Fruit fly (Drosophila melanogaster) whole organism, embryonic: ENCODE measurements around the gene betaTub65B.

ENCODE experiments used
- Abd-B ChIP-seq: fragments of 200-800 bp; sonication (Bioruptor generic); optimal IDR thresholded peaks from 2 replicates; lab custom pipeline; 2018; ENCODE audit warnings: missing biosample characterization, mild to moderate bottlenecking, missing genetic modification characterization, moderate library complexity
- CG10321 ChIP-seq: fragments of 200-800 bp; sonication (Bioruptor generic); IDR thresholded peaks from 2 replicates; pipeline ENCODE4 v1.3.6; 2022; ENCODE audit warnings: missing biosample characterization, missing genetic modification characterization
- CG12942 ChIP-seq: fragments of 200-800 bp; sonication (Bioruptor generic); optimal IDR thresholded peaks from 3 replicates; lab custom pipeline; 2016; ENCODE audit warnings: missing biosample characterization, missing genetic modification characterization
- CG13424 ChIP-seq: fragments of 200-800 bp; sonication (Bioruptor generic); optimal IDR thresholded peaks from 2 replicates; lab custom pipeline; 2019; ENCODE audit warnings: missing biosample characterization, mild to moderate bottlenecking, missing genetic modification characterization, moderate library complexity
- CG14667 ChIP-seq: fragments of 200-800 bp; sonication (Bioruptor generic); IDR thresholded peaks from 2 replicates; pipeline ENCODE4 v1.3.6; 2022; ENCODE audit warnings: missing biosample characterization, missing genetic modification characterization
- CG14965 ChIP-seq: fragments of 200-800 bp; sonication (Bioruptor generic); optimal IDR thresholded peaks from 2 replicates; lab custom pipeline; 2016; ENCODE audit warnings: missing biosample characterization, missing genetic modification characterization, borderline replicate concordance
- CG15479 ChIP-seq: fragments of 200-800 bp; sonication (Bioruptor generic); optimal IDR thresholded peaks from 3 replicates; lab custom pipeline; 2019; ENCODE audit warnings: missing biosample characterization, mild to moderate bottlenecking, missing genetic modification characterization, moderate library complexity
- CG15601 ChIP-seq: fragments of 200-800 bp; sonication (Bioruptor generic); optimal IDR thresholded peaks from 3 replicates; lab custom pipeline; 2019; ENCODE audit warnings: missing biosample characterization, mild to moderate bottlenecking, missing genetic modification characterization, moderate library complexity
- CG1792 ChIP-seq: fragments of 200-800 bp; sonication (Bioruptor generic); optimal IDR thresholded peaks from 2 replicates; lab custom pipeline; 2016; ENCODE audit warnings: missing biosample characterization, missing genetic modification characterization
- CG2678 ChIP-seq: fragments of 200-800 bp; sonication (Bioruptor generic); optimal IDR thresholded peaks from 3 replicates; lab custom pipeline; 2019; ENCODE audit warnings: missing biosample characterization, mild to moderate bottlenecking, missing genetic modification characterization, moderate library complexity
- CG2875 ChIP-seq: fragments of 200-800 bp; sonication (Bioruptor generic); optimal IDR thresholded peaks from 2 replicates; lab custom pipeline; 2017; ENCODE audit warnings: missing biosample characterization, mild to moderate bottlenecking, missing genetic modification characterization, missing genetic modification reagents
- CG32767 ChIP-seq: fragments of 200-800 bp; sonication (Bioruptor generic); IDR thresholded peaks from 2 replicates; pipeline ENCODE4 v1.3.6; 2022; ENCODE audit warnings: missing biosample characterization, missing genetic modification characterization
- CG6765 ChIP-seq: fragments of 200-800 bp; sonication (Bioruptor generic); optimal IDR thresholded peaks from 3 replicates; lab custom pipeline; 2017; ENCODE audit warnings: missing biosample characterization, mild to moderate bottlenecking, missing genetic modification characterization
- CG7556 ChIP-seq: fragments of 200-800 bp; sonication (Bioruptor generic); optimal IDR thresholded peaks from 2 replicates; lab custom pipeline; 2017; ENCODE audit warnings: missing biosample characterization, mild to moderate bottlenecking, missing genetic modification characterization
- CG7839 ChIP-seq: fragments of 200-800 bp; sonication (Bioruptor generic); optimal IDR thresholded peaks from 3 replicates; lab custom pipeline; 2018; ENCODE audit warnings: missing biosample characterization, mild to moderate bottlenecking, missing genetic modification characterization, moderate library complexity
- CHES-1-like ChIP-seq: fragments of 200-800 bp; sonication (Bioruptor generic); optimal IDR thresholded peaks from 2 replicates; lab custom pipeline; 2016; ENCODE audit warnings: missing biosample characterization, missing genetic modification characterization
- Dip3 ChIP-seq: fragments of 200-800 bp; sonication (Bioruptor generic); optimal IDR thresholded peaks from 3 replicates; lab custom pipeline; 2016; ENCODE audit warnings: missing biosample characterization, missing genetic modification characterization
- Dp ChIP-seq: fragments of 200-800 bp; sonication (Bioruptor generic); optimal IDR thresholded peaks from 2 replicates; lab custom pipeline; 2018; ENCODE audit warnings: missing biosample characterization, mild to moderate bottlenecking, missing genetic modification characterization, moderate library complexity
- Ets65A ChIP-seq: fragments of 200-800 bp; sonication (Bioruptor generic); peaks from one replicate; lab custom pipeline; 2016; ENCODE audit warnings: missing biosample characterization, missing genetic modification characterization
- Hr51 ChIP-seq, 2 experiments: fragments of 200-800 bp; sonication (Bioruptor generic); optimal IDR thresholded peaks; 2 replicates in 1 of 2; 3 replicates in 1 of 2; lab custom pipeline; 2016 to 2018; ENCODE audit warnings: missing biosample characterization in 2 of 2, missing genetic modification characterization in 2 of 2, mild to moderate bottlenecking in 1 of 2, moderate library complexity in 1 of 2
- Hsf ChIP-seq: fragments of 200-800 bp; sonication (Bioruptor generic); optimal IDR thresholded peaks from 3 replicates; lab custom pipeline; 2016; ENCODE audit warnings: missing biosample characterization, missing genetic modification characterization
- NC2α ChIP-seq: fragments of 200-800 bp; sonication (Bioruptor generic); optimal IDR thresholded peaks from 2 replicates; lab custom pipeline; 2016; ENCODE audit warnings: missing biosample characterization, missing genetic modification characterization
- Neu2 ChIP-seq: fragments of 200-800 bp; sonication (Bioruptor generic); optimal IDR thresholded peaks from 3 replicates; lab custom pipeline; 2016; ENCODE audit warnings: missing biosample characterization, missing genetic modification characterization, borderline replicate concordance
- Opbp ChIP-seq: fragments of 200-800 bp; sonication (Bioruptor generic); IDR thresholded peaks from 3 replicates; pipeline ENCODE4 v1.3.6; 2022; ENCODE audit warnings: missing biosample characterization, missing genetic modification characterization; ENCODE audit not compliant: partially characterized antibody
- Sin3A ChIP-seq: fragments of >200 bp; optimal IDR thresholded peaks from 2 replicates; lab custom pipeline; 2018
- Sox100B ChIP-seq: fragments of 200-800 bp; sonication (Bioruptor generic); optimal IDR thresholded peaks from 3 replicates; lab custom pipeline; 2018; ENCODE audit warnings: missing biosample characterization, mild to moderate bottlenecking, missing genetic modification characterization
- Stat92E ChIP-seq, 3 experiments: fragments of >200 bp in 2 of 3; fragments of 200-800 bp in 1 of 3; sonication (Bioruptor generic) in 1 of 3; optimal IDR thresholded peaks; 2 replicates each; lab custom pipeline; 2017 to 2019; ENCODE audit warnings: missing biosample characterization in 3 of 3, missing genetic modification characterization in 3 of 3, mild to moderate bottlenecking in 1 of 3, moderate library complexity in 1 of 3
- abd-A ChIP-seq: fragments of 200-800 bp; sonication (Bioruptor generic); optimal IDR thresholded peaks from 3 replicates; lab custom pipeline; 2019; ENCODE audit warnings: missing biosample characterization, mild to moderate bottlenecking, missing genetic modification characterization, moderate library complexity
- ash1 ChIP-seq: fragments of 200-800 bp; sonication (Bioruptor generic); optimal IDR thresholded peaks from 2 replicates; lab custom pipeline; 2018; ENCODE audit warnings: missing biosample characterization, mild to moderate bottlenecking, missing genetic modification characterization
- bab2 ChIP-seq: fragments of 200-800 bp; sonication (Bioruptor generic); optimal IDR thresholded peaks from 2 replicates; lab custom pipeline; 2016; ENCODE audit warnings: missing biosample characterization, missing genetic modification characterization
- bowl ChIP-seq: fragments of 200-800 bp; sonication (Bioruptor generic); IDR thresholded peaks from 2 replicates; pipeline ENCODE4 v1.3.6; 2022; ENCODE audit warnings: missing biosample characterization, missing genetic modification characterization
- dan ChIP-seq: fragments of 200-800 bp; sonication (Bioruptor generic); IDR thresholded peaks from 2 replicates; pipeline ENCODE4 v1.3.6; 2022; ENCODE audit warnings: missing biosample characterization, missing genetic modification characterization
- ewg ChIP-seq: fragments of 200-800 bp; sonication (Bioruptor generic); optimal IDR thresholded peaks from 3 replicates; lab custom pipeline; 2017; ENCODE audit warnings: mild to moderate bottlenecking, missing biosample characterization, missing genetic modification reagents, missing genetic modification characterization
- eyg ChIP-seq: fragments of 200-800 bp; sonication (Bioruptor generic); optimal IDR thresholded peaks from 3 replicates; lab custom pipeline; 2016; ENCODE audit warnings: missing biosample characterization, missing genetic modification characterization
- ftz-f1 ChIP-seq: fragments of 200-800 bp; sonication (Bioruptor generic); optimal IDR thresholded peaks from 2 replicates; lab custom pipeline; 2016; ENCODE audit warnings: missing biosample characterization, missing genetic modification characterization
- gem ChIP-seq: fragments of 200-800 bp; sonication (Bioruptor generic); optimal IDR thresholded peaks from 2 replicates; lab custom pipeline; 2019; ENCODE audit warnings: missing biosample characterization, mild to moderate bottlenecking, missing genetic modification characterization, moderate library complexity
- gsb-n ChIP-seq: fragments of 200-800 bp; sonication (Bioruptor generic); optimal IDR thresholded peaks from 3 replicates; lab custom pipeline; 2018; ENCODE audit warnings: missing biosample characterization, mild to moderate bottlenecking, missing genetic modification characterization
- gt ChIP-seq: fragments of 200-800 bp; sonication (Bioruptor generic); IDR thresholded peaks from 2 replicates; pipeline ENCODE4 v1.3.6; 2022; ENCODE audit warnings: missing biosample characterization, missing genetic modification characterization
- hkb ChIP-seq, 2 experiments: fragments of 200-800 bp in 1 of 2; fragments of >200 bp in 1 of 2; sonication (Bioruptor generic) in 1 of 2; IDR thresholded peaks in 1 of 2; optimal IDR thresholded peaks in 1 of 2; 2 replicates each; pipeline versions ENCODE4 v1.3.6 to Lab custom; 2017 to 2022; ENCODE audit warnings: missing biosample characterization in 1 of 2, missing genetic modification characterization in 1 of 2
- klu ChIP-seq: fragments of 200-800 bp; sonication (Bioruptor generic); IDR thresholded peaks from 2 replicates; pipeline ENCODE4 v1.3.6; 2022; ENCODE audit warnings: missing biosample characterization, missing genetic modification characterization
- oc ChIP-seq: fragments of 200-800 bp; sonication (Bioruptor generic); optimal IDR thresholded peaks from 2 replicates; lab custom pipeline; 2018; ENCODE audit warnings: missing biosample characterization, mild to moderate bottlenecking, missing genetic modification characterization, moderate library complexity
- org-1 ChIP-seq: fragments of 200-800 bp; sonication (Bioruptor generic); optimal IDR thresholded peaks from 2 replicates; lab custom pipeline; 2017; ENCODE audit warnings: missing biosample characterization, missing genetic modification characterization
- peb ChIP-seq: fragments of 200-800 bp; sonication (Bioruptor generic); IDR thresholded peaks from 2 replicates; pipeline ENCODE4 v1.3.6; 2022; ENCODE audit warnings: missing biosample characterization, missing genetic modification characterization
- pho ChIP-seq: fragments of 200-800 bp; sonication (Bioruptor generic); optimal IDR thresholded peaks from 2 replicates; lab custom pipeline; 2016; ENCODE audit warnings: missing biosample characterization, missing genetic modification characterization
- rib ChIP-seq: fragments of 200-800 bp; sonication (Bioruptor generic); IDR thresholded peaks from 2 replicates; pipeline ENCODE4 v1.3.6; 2022; ENCODE audit warnings: missing biosample characterization, missing genetic modification characterization
- sens ChIP-seq: fragments of 200-800 bp; sonication (Bioruptor generic); peaks from one replicate; lab custom pipeline; 2016; ENCODE audit warnings: missing biosample characterization, missing genetic modification characterization
- sug ChIP-seq: fragments of 200-800 bp; optimal IDR thresholded peaks from 2 replicates; lab custom pipeline; 2019; ENCODE audit warnings: missing biosample characterization, mild to moderate bottlenecking, missing genetic modification characterization, moderate library complexity
- toy ChIP-seq: fragments of 200-800 bp; sonication (Bioruptor generic); IDR thresholded peaks from 2 replicates; pipeline ENCODE4 v1.3.6; 2022; ENCODE audit warnings: missing biosample characterization, missing genetic modification characterization
- ttk ChIP-seq: fragments of 200-800 bp; sonication (Bioruptor generic); IDR thresholded peaks from 2 replicates; pipeline ENCODE4 v2.1.2; 2022; ENCODE audit warnings: missing biosample characterization, missing genetic modification characterization
- tup ChIP-seq: fragments of 200-800 bp; sonication (Bioruptor generic); optimal IDR thresholded peaks from 2 replicates; lab custom pipeline; 2016; ENCODE audit warnings: missing biosample characterization, mild to moderate bottlenecking, missing genetic modification characterization, moderate library complexity
- usp ChIP-seq: fragments of >200 bp; optimal IDR thresholded peaks from 2 replicates; lab custom pipeline; 2017; ENCODE audit warnings: missing biosample characterization, missing genetic modification characterization
- wdn ChIP-seq: fragments of 200-800 bp; sonication (Bioruptor generic); IDR thresholded peaks from 2 replicates; pipeline ENCODE4 v1.3.6; 2022; ENCODE audit warnings: missing biosample characterization, missing genetic modification characterization

The betaTub65B gene

dm6 chr3L:6522785-6523184, 7.7 kb upstream of the betaTub65B start (continued):
- no peak for TF ChIP-seq CG14965 (GFP tag; lab: Kevin White, UChicago)
- no peak for TF ChIP-seq Dip3 (GFP tag; lab: Kevin White, UChicago)
- no peak for TF ChIP-seq bab2 (GFP tag; lab: Kevin White, UChicago)
- TF ChIP-seq CG32767 = no peak
- TF ChIP-seq wdn (GFP tag; lab: Robert Waterston, UW) = no peak
- no peak for TF ChIP-seq klu (GFP tag; lab: Robert Waterston, UW)
- TF ChIP-seq NC2α (GFP tag; lab: Kevin White, UChicago) = no peak
- no peak for TF ChIP-seq usp (GFP tag; lab: Kevin White, UChicago)
- no peak for TF ChIP-seq gt (GFP tag; lab: Robert Waterston, UW)
- peak; percentile 29 for TF ChIP-seq gsb-n (tag; lab: Kevin White, UChicago)
- TF ChIP-seq Hr51 (GFP tag; optimal IDR thresholded peaks at IDR 0.05; lab: Kevin White, UChicago) = no peak
- TF ChIP-seq Abd-B = no peak
- TF ChIP-seq sens = peak; percentile 10
- TF ChIP-seq Sox100B = peak; percentile 53
- TF ChIP-seq CG13424 (tag; lab: Kevin White, UChicago) = peak; percentile 40
- no peak for TF ChIP-seq gem (tag; lab: Kevin White, UChicago)
- TF ChIP-seq Neu2 (GFP tag; lab: Kevin White, UChicago) = no peak
- no peak for TF ChIP-seq abd-A (tag; lab: Kevin White, UChicago)
- no peak for TF ChIP-seq CG12942 (GFP tag; lab: Kevin White, UChicago)
- no peak for TF ChIP-seq ash1
- no peak for TF ChIP-seq org-1 (GFP tag; lab: Kevin White, UChicago)
- TF ChIP-seq CG2678 = peak; percentile 64
- TF ChIP-seq dan (GFP tag; lab: Robert Waterston, UW) = no peak
- TF ChIP-seq oc (tag; lab: Kevin White, UChicago) = no peak
- TF ChIP-seq Stat92E (GFP tag; optimal IDR thresholded peaks at IDR 0.05; lab: Kevin White, UChicago) = no peak
- no peak for TF ChIP-seq Sin3A (lab: Kevin White, UChicago)
- TF ChIP-seq CG10321 (GFP tag; lab: Robert Waterston, UW) = no peak
- TF ChIP-seq rib (GFP tag; lab: Robert Waterston, UW) = no peak
- TF ChIP-seq CG7556 (GFP tag; lab: Kevin White, UChicago) = peak; percentile 48
- no peak for TF ChIP-seq eyg (GFP tag; lab: Kevin White, UChicago)
- no peak for TF ChIP-seq pho (GFP tag; lab: Kevin White, UChicago)
- TF ChIP-seq Ets65A (GFP tag; lab: Kevin White, UChicago) = peak; percentile 12
- no peak for TF ChIP-seq Opbp (GFP tag; lab: Robert Waterston, UW)
- TF ChIP-seq Dp = no peak
- TF ChIP-seq ftz-f1 = no peak
- TF ChIP-seq ewg = no peak
- TF ChIP-seq sug (tag; lab: Kevin White, UChicago) = peak; percentile 95
- TF ChIP-seq hkb (optimal IDR thresholded peaks at IDR 0.05; lab: Kevin White, UChicago) = no peak
- TF ChIP-seq hkb (GFP tag; IDR thresholded peaks at IDR 0.05; lab: Robert Waterston, UW) = 0 out of 2 replicates have a peak, but pooled peaks have one; percentile 18
- TF ChIP-seq CG6765 (GFP tag; lab: Kevin White, UChicago) = no peak
- peak; percentile 52 for TF ChIP-seq CG2875 (GFP tag; lab: Kevin White, UChicago)
- no peak for TF ChIP-seq CG7839 (tag; lab: Kevin White, UChicago)
- TF ChIP-seq CG14667 = no peak
- no peak for TF ChIP-seq CG1792 (GFP tag; lab: Kevin White, UChicago)
- TF ChIP-seq tup (GFP tag; lab: Kevin White, UChicago) = no peak
- no peak for TF ChIP-seq ttk
- TF ChIP-seq Hsf (GFP tag; lab: Kevin White, UChicago) = no peak
- no peak for TF ChIP-seq peb (GFP tag; lab: Robert Waterston, UW)
- no peak for TF ChIP-seq toy (GFP tag; lab: Robert Waterston, UW)
- peak; percentile 82 for TF ChIP-seq CG15601 (tag; lab: Kevin White, UChicago)
- no peak for TF ChIP-seq bowl (GFP tag; lab: Robert Waterston, UW)
- TF ChIP-seq CHES-1-like (GFP tag; lab: Kevin White, UChicago) = no peak
- TF ChIP-seq CG15479 (GFP tag; lab: Kevin White, UChicago) = no peak
